Worm (Caenorhabditis elegans) whole organism, young adult: ENCODE results near the gene vha-14.

Experiments
- B0019.2 ChIP-seq: fragments of 200-800 bp; sonication (Bioruptor generic); conservative IDR thresholded peaks from 2 replicates; pipeline ENCODE4 v1.3.6; 2022; ENCODE audit warnings: missing genetic modification reagents, missing genetic modification characterization, missing compliant biosample characterization
- B0035.1 ChIP-seq: sonication (generic microtip); optimal IDR thresholded peaks from 2 replicates; lab custom pipeline; 2016; ENCODE audit warnings: missing genetic modification characterization, mild to moderate bottlenecking, missing compliant biosample characterization, missing genotype, missing genetic modification reagents
- B0261.1 ChIP-seq: sonication (generic microtip); optimal IDR thresholded peaks from 2 replicates; lab custom pipeline; 2016; ENCODE audit warnings: mild to moderate bottlenecking, missing genetic modification characterization, moderate library complexity, missing compliant biosample characterization
- C06A6.2 ChIP-seq: fragments of 200-800 bp; sonication (Bioruptor generic); conservative IDR thresholded peaks from 2 replicates; pipeline ENCODE4 v1.3.6; 2022; ENCODE audit warnings: missing genetic modification characterization, missing compliant biosample characterization
- C17E4.6 ChIP-seq: fragments of 200-800 bp; sonication (Bioruptor generic); IDR thresholded peaks from 2 replicates; pipeline ENCODE4 v1.3.6; 2022; ENCODE audit warnings: missing genetic modification reagents, missing genetic modification characterization, missing compliant biosample characterization
- F22D6.2 ChIP-seq: sonication (generic microtip); optimal IDR thresholded peaks from 2 replicates; lab custom pipeline; 2016; ENCODE audit warnings: mild to moderate bottlenecking, missing genetic modification characterization, missing compliant biosample characterization
- F23B12.7 ChIP-seq: sonication (generic microtip); optimal IDR thresholded peaks from 2 replicates; lab custom pipeline; 2017; ENCODE audit warnings: missing genetic modification characterization, mild to moderate bottlenecking, missing compliant biosample characterization, antibody characterized with exemption, moderate library complexity; ENCODE audit not compliant: insufficient read depth
- F33H1.4 ChIP-seq: fragments of 200-800 bp; sonication (Bioruptor generic); IDR thresholded peaks from 2 replicates; pipeline ENCODE4 v1.3.6; 2022; ENCODE audit warnings: missing genetic modification reagents, missing genetic modification characterization, missing compliant biosample characterization
- F37B4.10 ChIP-seq: fragments of 200-800 bp; sonication (Bioruptor generic); IDR thresholded peaks from 2 replicates; pipeline ENCODE4 v1.3.6; 2022; ENCODE audit warnings: missing genetic modification characterization, missing compliant biosample characterization
- F39B2.1 ChIP-seq: fragments of 200-800 bp; sonication (Bioruptor generic); IDR thresholded peaks from 2 replicates; pipeline ENCODE4 v1.3.6; 2022; ENCODE audit warnings: missing genetic modification reagents, missing genetic modification characterization, missing compliant biosample characterization
- T07F8.4 ChIP-seq: sonication (generic microtip); optimal IDR thresholded peaks from 2 replicates; lab custom pipeline; 2016; ENCODE audit warnings: mild to moderate bottlenecking, missing genetic modification characterization, moderate library complexity, missing compliant biosample characterization
- Y53G8AR.9 ChIP-seq: fragments of 200-800 bp; sonication (Bioruptor generic); conservative IDR thresholded peaks from 2 replicates; pipeline ENCODE4 v1.3.6; 2022; ENCODE audit warnings: missing genetic modification reagents, missing genetic modification characterization, missing compliant biosample characterization
- aptf-2 ChIP-seq: fragments of 200-800 bp; sonication (Bioruptor generic); conservative IDR thresholded peaks from 2 replicates; pipeline ENCODE4 v1.3.6; 2022; ENCODE audit warnings: missing genetic modification reagents, missing genetic modification characterization, missing compliant biosample characterization
- attf-3 ChIP-seq: fragments of 200-800 bp; sonication (Bioruptor generic); conservative IDR thresholded peaks from 2 replicates; pipeline ENCODE4 v1.3.6; 2022; ENCODE audit warnings: missing genetic modification reagents, missing genetic modification characterization, missing compliant biosample characterization
- cebp-1 ChIP-seq, 2 experiments: fragments of 200-800 bp in 1 of 2; sonication (Bioruptor generic) in 1 of 2; sonication (generic microtip) in 1 of 2; IDR thresholded peaks in 1 of 2; optimal IDR thresholded peaks in 1 of 2; 2 replicates each; pipeline versions ENCODE4 v1.3.6 to Lab custom; 2017 to 2022; ENCODE audit warnings: missing compliant biosample characterization in 2 of 2, missing genetic modification characterization in 2 of 2, mild to moderate bottlenecking in 1 of 2, missing genetic modification reagents in 1 of 2, moderate library complexity in 1 of 2
- cebp-2 ChIP-seq: fragments of 200-800 bp; sonication (Bioruptor generic); IDR thresholded peaks from 2 replicates; pipeline ENCODE4 v1.3.6; 2022; ENCODE audit warnings: missing genetic modification characterization, missing compliant biosample characterization
- ceh-100 ChIP-seq: fragments of 200-800 bp; sonication (Bioruptor generic); IDR thresholded peaks from 2 replicates; pipeline ENCODE4 v1.3.6; 2022; ENCODE audit warnings: missing genetic modification reagents, missing genetic modification characterization, missing compliant biosample characterization
- ceh-40 ChIP-seq: fragments of 200-800 bp; sonication (Bioruptor generic); IDR thresholded peaks from 2 replicates; pipeline ENCODE4 v1.3.6; 2022; ENCODE audit warnings: missing genetic modification characterization, missing compliant biosample characterization
- die-1 ChIP-seq: sonication (generic microtip); optimal IDR thresholded peaks from 2 replicates; lab custom pipeline; 2016; ENCODE audit warnings: missing genotype, mild to moderate bottlenecking, missing genetic modification characterization, missing compliant biosample characterization
- dox-1 ChIP-seq: fragments of 200-800 bp; sonication (Bioruptor generic); IDR thresholded peaks from 2 replicates; pipeline ENCODE4 v1.3.6; 2022; ENCODE audit warnings: missing genetic modification reagents, missing genetic modification characterization, missing compliant biosample characterization
- ets-4 ChIP-seq: fragments of 200-800 bp; sonication (Bioruptor generic); optimal IDR thresholded peaks from 2 replicates; lab custom pipeline; 2018; ENCODE audit warnings: mild to moderate bottlenecking, missing genetic modification characterization, missing compliant biosample characterization
- lag-1 ChIP-seq: fragments of 200-800 bp; sonication (Bioruptor generic); IDR thresholded peaks from 2 replicates; pipeline ENCODE4 v1.3.6; 2022; ENCODE audit warnings: missing genetic modification reagents, missing genetic modification characterization, missing compliant biosample characterization
- let-526 ChIP-seq: fragments of 200-800 bp; sonication (Bioruptor generic); IDR thresholded peaks from 2 replicates; pipeline ENCODE4 v1.3.6; 2022; ENCODE audit warnings: missing genetic modification reagents, missing genetic modification characterization, missing compliant biosample characterization
- madf-10 ChIP-seq: sonication (generic microtip); optimal IDR thresholded peaks from 2 replicates; lab custom pipeline; 2016; ENCODE audit warnings: mild to moderate bottlenecking, missing genetic modification characterization, missing compliant biosample characterization
- madf-3 ChIP-seq: fragments of 200-800 bp; sonication (Bioruptor generic); IDR thresholded peaks from 2 replicates; pipeline ENCODE4 v1.3.6; 2022; ENCODE audit warnings: missing genetic modification reagents, missing genetic modification characterization, missing compliant biosample characterization
- mcd-1 ChIP-seq: fragments of 200-800 bp; sonication (Bioruptor generic); IDR thresholded peaks from 2 replicates; pipeline ENCODE4 v1.3.6; 2022; ENCODE audit warnings: missing genetic modification reagents, missing genetic modification characterization, missing compliant biosample characterization
- mes-4 ChIP-seq: sonication (generic microtip); optimal IDR thresholded peaks from 2 replicates; lab custom pipeline; 2016; ENCODE audit warnings: missing genotype, missing genetic modification characterization, missing compliant biosample characterization
- nhr-27 ChIP-seq: fragments of 200-800 bp; sonication (Bioruptor generic); optimal IDR thresholded peaks from 2 replicates; lab custom pipeline; 2018; ENCODE audit warnings: mild to moderate bottlenecking, missing genetic modification characterization, moderate library complexity, missing compliant biosample characterization
- pbrm-1 ChIP-seq: fragments of 200-800 bp; sonication (Bioruptor generic); IDR thresholded peaks from 2 replicates; pipeline ENCODE4 v1.3.6; 2022; ENCODE audit warnings: missing genetic modification reagents, missing genetic modification characterization, missing compliant biosample characterization
- rcor-1 ChIP-seq: fragments of 200-800 bp; sonication (Bioruptor generic); IDR thresholded peaks from 2 replicates; pipeline ENCODE4 v1.3.6; 2022; ENCODE audit warnings: missing genetic modification reagents, missing genetic modification characterization, missing compliant biosample characterization
- snpc-1.3 ChIP-seq: sonication (generic microtip); optimal IDR thresholded peaks from 2 replicates; lab custom pipeline; 2017; ENCODE audit warnings: missing genetic modification characterization, mild to moderate bottlenecking, missing compliant biosample characterization, antibody characterized with exemption, moderate library complexity, missing genotype, missing genetic modification reagents; ENCODE audit not compliant: insufficient read depth
- snpc-4 ChIP-seq, 5 experiments: fragments of 150-350 bp in 1 of 5; sonication (generic microtip) in 4 of 5; optimal IDR thresholded peaks; 2 replicates each; lab custom pipeline; 2014 to 2018; ENCODE audit warnings: missing genetic modification characterization in 5 of 5, missing biosample characterization in 3 of 5, antibody characterized with exemption in 2 of 5, mild to moderate bottlenecking in 2 of 5, missing compliant biosample characterization in 2 of 5, missing genotype in 2 of 5, moderate library complexity in 2 of 5, missing genetic modification reagents in 1 of 5
- sptf-2 ChIP-seq: fragments of 200-800 bp; sonication (Bioruptor generic); optimal IDR thresholded peaks from 2 replicates; lab custom pipeline; 2018; ENCODE audit warnings: mild to moderate bottlenecking, missing genetic modification characterization, missing compliant biosample characterization
- tbp1 ChIP-seq: fragments of 200-800 bp; sonication (Bioruptor generic); optimal IDR thresholded peaks from 2 replicates; lab custom pipeline; 2018; ENCODE audit warnings: mild to moderate bottlenecking, missing genetic modification characterization, missing compliant biosample characterization
- unc-130 ChIP-seq: sonication (generic microtip); optimal IDR thresholded peaks from 2 replicates; lab custom pipeline; 2016; ENCODE audit warnings: missing genetic modification reagents, missing genetic modification characterization, missing compliant biosample characterization
- zfh-2 ChIP-seq: fragments of 200-800 bp; sonication (Bioruptor generic); conservative IDR thresholded peaks from 2 replicates; pipeline ENCODE4 v1.3.6; 2022; ENCODE audit warnings: missing genetic modification reagents, missing genetic modification characterization, missing compliant biosample characterization
- zim-3 ChIP-seq: sonication (generic microtip); optimal IDR thresholded peaks from 2 replicates; lab custom pipeline; 2017; ENCODE audit warnings: mild to moderate bottlenecking, missing genetic modification characterization, moderate library complexity, missing compliant biosample characterization
- ztf-18 ChIP-seq: sonication (generic microtip); optimal IDR thresholded peaks from 2 replicates; lab custom pipeline; 2016; ENCODE audit warnings: missing genotype, mild to moderate bottlenecking, missing genetic modification characterization, missing compliant biosample characterization
- ztf-22 ChIP-seq: fragments of 200-800 bp; sonication (Bioruptor generic); optimal IDR thresholded peaks from 2 replicates; lab custom pipeline; 2018; ENCODE audit warnings: mild to moderate bottlenecking, missing genetic modification characterization, moderate library complexity, missing compliant biosample characterization

Gene vha-14

ce11 chrIII:9521410-9522090, 13.7 kb downstream of the vha-14 start, which contains the start of the genes clu-1 and prp-40 (continued):
- peak; percentile 13 for TF ChIP-seq sptf-2 (GFP tag; lab: Kevin White, UChicago)
- TF ChIP-seq attf-3 (GFP tag; lab: Robert Waterston, UW): peak; percentile 56; the same call in 1 of the 2 replicates
- no peak for TF ChIP-seq ceh-40 (GFP tag; lab: Robert Waterston, UW)
- peak; percentile 70 for TF ChIP-seq F33H1.4 (GFP tag; lab: Robert Waterston, UW)
- TF ChIP-seq B0019.2 (GFP tag; lab: Robert Waterston, UW): 0 out of 2 replicates have a peak, but pooled peaks have one; percentile 33
- TF ChIP-seq C06A6.2 (GFP tag; lab: Robert Waterston, UW): peak; percentile 54; the same call in 1 of the 2 replicates
- TF ChIP-seq C17E4.6 (GFP tag; lab: Robert Waterston, UW): 0 out of 2 replicates have a peak, but pooled peaks have one; percentile 26
- TF ChIP-seq tbp1 (GFP tag; lab: Kevin White, UChicago): peak; percentile 58

- no peak for TF ChIP-seq C17E4.6 (GFP tag; lab: Robert Waterston, UW)
- no peak for TF ChIP-seq let-526 (GFP tag; lab: Robert Waterston, UW)
- 0 out of 2 replicates have a peak, but pooled peaks have one; percentile 33 for TF ChIP-seq dox-1 (GFP tag; lab: Robert Waterston, UW)
- no peak for TF ChIP-seq zim-3 (tag; lab: Kevin White, UChicago)
- TF ChIP-seq madf-10 (tag; lab: Kevin White, UChicago): no peak
- TF ChIP-seq die-1: no peak
- TF ChIP-seq pbrm-1 (GFP tag; lab: Robert Waterston, UW): 0 out of 2 replicates have a peak, but pooled peaks have one; percentile 11
- TF ChIP-seq ztf-18: peak; percentile 43
- no peak for TF ChIP-seq F22D6.2 (tag; lab: Kevin White, UChicago)
- TF ChIP-seq B0261.1 (tag; lab: Kevin White, UChicago): no peak
- TF ChIP-seq zfh-2 (GFP tag; lab: Robert Waterston, UW): no peak
- TF ChIP-seq ztf-22 (GFP tag; lab: Kevin White, UChicago): no peak
- TF ChIP-seq snpc-4 (GFP tag; optimal IDR thresholded peaks at IDR 0.05; lab: Kevin White, UChicago): no peak
- no peak for TF ChIP-seq snpc-4 (tag; optimal IDR thresholded peaks at IDR 0.05; lab: Kevin White, UChicago)
- no peak for TF ChIP-seq lag-1 (GFP tag; lab: Robert Waterston, UW)
- TF ChIP-seq unc-130 (GFP tag; lab: Kevin White, UChicago): no peak
- TF ChIP-seq T07F8.4 (tag; lab: Kevin White, UChicago): no peak
- TF ChIP-seq ceh-100 (GFP tag; lab: Robert Waterston, UW): no peak
- TF ChIP-seq F39B2.1 (GFP tag; lab: Robert Waterston, UW): no peak
- TF ChIP-seq rcor-1 (GFP tag; lab: Robert Waterston, UW): no peak
- no peak for TF ChIP-seq cebp-2 (GFP tag; lab: Robert Waterston, UW)
- TF ChIP-seq cebp-1 (GFP tag; IDR thresholded peaks at IDR 0.05; lab: Robert Waterston, UW): no peak
- TF ChIP-seq cebp-1 (tag; optimal IDR thresholded peaks at IDR 0.05; lab: Kevin White, UChicago): peak; percentile 13
- TF ChIP-seq F23B12.7 (tag; lab: Kevin White, UChicago): peak; percentile 33
- no peak for TF ChIP-seq mes-4 (tag; lab: Kevin White, UChicago)
- no peak for TF ChIP-seq snpc-1.3 (tag; lab: Kevin White, UChicago)
- TF ChIP-seq F37B4.10 (GFP tag; lab: Robert Waterston, UW): no peak
- TF ChIP-seq B0035.1: no peak
- TF ChIP-seq ceh-40 (GFP tag; lab: Robert Waterston, UW): no peak
- no peak for TF ChIP-seq aptf-2 (GFP tag; lab: Robert Waterston, UW)
- 0 out of 2 replicates have a peak, but pooled peaks have one; percentile 25 for TF ChIP-seq madf-3
- TF ChIP-seq Y53G8AR.9 (GFP tag; lab: Robert Waterston, UW): 0 out of 2 replicates have a peak, but pooled peaks have one; percentile 8
- no peak for TF ChIP-seq ets-4
- TF ChIP-seq nhr-27 (tag; lab: Kevin White, UChicago): no peak
- TF ChIP-seq mcd-1 (GFP tag; lab: Robert Waterston, UW): 0 out of 2 replicates have a peak, but pooled peaks have one; percentile 7
These were observed 15.7 kb downstream of the vha-14 start, which contains the start of gene mrps-23 for ce11 chrIII:9523581-9523980. Gene mrps-23, minus strand, starts transcription at chrIII:9523672.
